Fruit fly (Drosophila melanogaster): ENCODE measurements around the gene Pc.

Pc gene

dm6 chr3L:21262426-21262825, 55.4 kb downstream of the Pc start:
- TF ChIP-seq Dll (optimal IDR thresholded peaks at IDR 0.05) (no peak), EcR (GFP tag; optimal IDR thresholded peaks at IDR 0.05) (no peak), CG8478 (optimal IDR thresholded peaks at IDR 0.05) (no peak), psq (optimal IDR thresholded peaks at IDR 0.05) (no peak), usp (GFP tag; optimal IDR thresholded peaks at IDR 0.05) (no peak), pan (optimal IDR thresholded peaks at IDR 0.05) (no peak)

dm6 chr3L:21261403-21262164, 56.2 kb downstream of the Pc start:
- TF ChIP-seq EcR (GFP tag; optimal IDR thresholded peaks at IDR 0.05) (peak in 1 of 2 experiments; percentile 17), usp (GFP tag; optimal IDR thresholded peaks at IDR 0.05) (no peak)

- peak in 1 of 2 experiments; percentile 62 for TF ChIP-seq EcR (GFP tag; optimal IDR thresholded peaks at IDR 0.05)
- TF ChIP-seq Dll (optimal IDR thresholded peaks at IDR 0.05) = no peak
Observed at dm6 chr3L:21259257-21259656, 58.6 kb downstream of the Pc start.

dm6 chr3L:21257731-21258130, 60.1 kb downstream of the Pc start, which contains the start of gene CG43218:
CG43218 (plus strand) TSS chr3L:21258020.
- TF ChIP-seq pan (optimal IDR thresholded peaks at IDR 0.05) (no peak), psq (optimal IDR thresholded peaks at IDR 0.05) (no peak), Dll (optimal IDR thresholded peaks at IDR 0.05) (no peak), usp (GFP tag; optimal IDR thresholded peaks at IDR 0.05) (no peak), EcR (GFP tag; optimal IDR thresholded peaks at IDR 0.05) (no peak), CG8478 (optimal IDR thresholded peaks at IDR 0.05) (no peak)

Measured in whole organism.